Fruit fly (Drosophila melanogaster) whole organism, prepupa: ENCODE measurements around the gene CG5913.
A peak's percentile ranks its signal among the peaks of the same experiment; 100 is the strongest.

ENCODE experiments used
- Blimp-1 ChIP-seq: fragments of 200-800 bp; sonication (Bioruptor generic); optimal IDR thresholded peaks from 3 replicates; lab custom pipeline; 2017; ENCODE audit warnings: missing biosample characterization, missing genetic modification characterization, mild to moderate bottlenecking, moderate library complexity, missing genetic modification reagents
- CG10631 ChIP-seq: fragments of 200-800 bp; sonication (Bioruptor generic); optimal IDR thresholded peaks from 2 replicates; lab custom pipeline; 2016; ENCODE audit warnings: missing biosample characterization, missing genetic modification characterization
- CG11294 ChIP-seq: fragments of 200-800 bp; sonication (Bioruptor generic); IDR thresholded peaks from 2 replicates; pipeline ENCODE4 v1.3.6; 2022; ENCODE audit warnings: missing biosample characterization, missing genetic modification characterization
- CG11762 ChIP-seq: fragments of 200-800 bp; sonication (Bioruptor generic); optimal IDR thresholded peaks from 3 replicates; lab custom pipeline; 2016; ENCODE audit warnings: missing biosample characterization, missing genetic modification characterization; ENCODE audit not compliant: insufficient read depth
- CG11902 ChIP-seq: fragments of 200-800 bp; sonication (Bioruptor generic); optimal IDR thresholded peaks from 3 replicates; lab custom pipeline; 2016; ENCODE audit warnings: missing biosample characterization, missing genetic modification characterization
- CG15336 ChIP-seq: fragments of 200-800 bp; sonication (Bioruptor generic); IDR thresholded peaks from 2 replicates; pipeline ENCODE4 v1.3.6; 2022; ENCODE audit warnings: missing biosample characterization, missing genetic modification characterization
- CG1621 ChIP-seq: fragments of 200-800 bp; sonication (Bioruptor generic); optimal IDR thresholded peaks from 3 replicates; lab custom pipeline; 2018; ENCODE audit warnings: missing biosample characterization, mild to moderate bottlenecking, missing genetic modification characterization
- CG16779 ChIP-seq: fragments of 200-800 bp; sonication (Bioruptor generic); optimal IDR thresholded peaks from 3 replicates; lab custom pipeline; 2017; ENCODE audit warnings: missing biosample characterization, mild to moderate bottlenecking, missing genetic modification characterization
- CG3032 ChIP-seq: fragments of 200-800 bp; optimal IDR thresholded peaks from 2 replicates; lab custom pipeline; 2019; ENCODE audit warnings: missing biosample characterization, mild to moderate bottlenecking, missing genetic modification characterization, moderate library complexity
- CG31627 ChIP-seq: fragments of 200-800 bp; sonication (Bioruptor generic); optimal IDR thresholded peaks from 3 replicates; lab custom pipeline; 2016; ENCODE audit warnings: missing biosample characterization, missing genetic modification characterization
- CG32006 ChIP-seq: fragments of 200-800 bp; sonication (Bioruptor generic); optimal IDR thresholded peaks from 3 replicates; lab custom pipeline; 2017; ENCODE audit warnings: missing biosample characterization, mild to moderate bottlenecking, missing genetic modification characterization
- CG3919 ChIP-seq: fragments of 200-800 bp; sonication (Bioruptor generic); optimal IDR thresholded peaks from 3 replicates; lab custom pipeline; 2016; ENCODE audit warnings: missing biosample characterization, missing genetic modification characterization
- CG6163 ChIP-seq: fragments of 200-800 bp; sonication (Bioruptor generic); IDR thresholded peaks from 3 replicates; pipeline ENCODE4 v1.3.6; 2022; ENCODE audit warnings: missing biosample characterization, missing genetic modification characterization
- CG6276 ChIP-seq: fragments of 200-800 bp; sonication (Bioruptor generic); optimal IDR thresholded peaks from 2 replicates; lab custom pipeline; 2017; ENCODE audit warnings: missing biosample characterization, mild to moderate bottlenecking, missing genetic modification characterization
- CG6792 ChIP-seq: fragments of 200-800 bp; sonication (Bioruptor generic); optimal IDR thresholded peaks from 3 replicates; lab custom pipeline; 2016; ENCODE audit warnings: missing biosample characterization, missing genetic modification characterization
- CG6808 ChIP-seq: fragments of 200-800 bp; sonication (Bioruptor generic); optimal IDR thresholded peaks from 3 replicates; lab custom pipeline; 2017; ENCODE audit warnings: missing biosample characterization, missing genetic modification characterization, mild to moderate bottlenecking, moderate library complexity, missing genetic modification reagents
- CG7368 ChIP-seq: fragments of 200-800 bp; sonication (Bioruptor generic); optimal IDR thresholded peaks from 3 replicates; lab custom pipeline; 2016; ENCODE audit warnings: missing biosample characterization, missing genetic modification characterization
- CG8119 ChIP-seq: fragments of 200-800 bp; sonication (Bioruptor generic); IDR thresholded peaks from 3 replicates; pipeline ENCODE4 v1.3.6; 2022; ENCODE audit warnings: missing biosample characterization, missing genetic modification characterization
- CG8632 ChIP-seq: fragments of 200-800 bp; sonication (Bioruptor generic); optimal IDR thresholded peaks from 3 replicates; lab custom pipeline; 2016; ENCODE audit warnings: missing biosample characterization, missing genetic modification characterization
- CG9139 ChIP-seq: fragments of 200-800 bp; sonication (Bioruptor generic); optimal IDR thresholded peaks from 3 replicates; lab custom pipeline; 2017; ENCODE audit warnings: missing biosample characterization, mild to moderate bottlenecking, missing genetic modification characterization
- Eip75B ChIP-seq: fragments of 200-800 bp; sonication (Bioruptor generic); optimal IDR thresholded peaks from 3 replicates; lab custom pipeline; 2016; ENCODE audit warnings: missing biosample characterization, missing genetic modification characterization
- Eip78C ChIP-seq: fragments of 200-800 bp; sonication (Bioruptor generic); peaks from one replicate; lab custom pipeline; 2016; ENCODE audit warnings: missing biosample characterization, missing genetic modification characterization
- Eip93F ChIP-seq: fragments of 200-800 bp; sonication (Bioruptor generic); optimal IDR thresholded peaks from 2 replicates; lab custom pipeline; 2016; ENCODE audit warnings: missing biosample characterization, mild to moderate bottlenecking, missing genetic modification characterization
- Ets21C ChIP-seq: fragments of 200-800 bp; sonication (Bioruptor generic); optimal IDR thresholded peaks from 3 replicates; lab custom pipeline; 2016; ENCODE audit warnings: missing biosample characterization, missing genetic modification characterization
- Ets96B ChIP-seq: fragments of 200-800 bp; optimal IDR thresholded peaks from 2 replicates; lab custom pipeline; 2019; ENCODE audit warnings: missing biosample characterization, mild to moderate bottlenecking, missing genetic modification characterization, moderate library complexity
- Gug ChIP-seq: fragments of 200-800 bp; sonication (Bioruptor generic); IDR thresholded peaks from 2 replicates; pipeline ENCODE4 v1.3.6; 2022; ENCODE audit warnings: missing biosample characterization, missing genetic modification characterization
- Hr38 ChIP-seq: sonication (Bioruptor generic); optimal IDR thresholded peaks from 2 replicates; lab custom pipeline; 2016; ENCODE audit warnings: missing biosample characterization, missing genetic modification characterization
- Hr39 ChIP-seq: fragments of 200-800 bp; sonication (Bioruptor generic); optimal IDR thresholded peaks from 2 replicates; lab custom pipeline; 2016; ENCODE audit warnings: missing biosample characterization, missing genetic modification characterization
- Hr4 ChIP-seq: fragments of 200-800 bp; sonication (Bioruptor generic); optimal IDR thresholded peaks from 3 replicates; lab custom pipeline; 2016; ENCODE audit warnings: missing biosample characterization, missing genetic modification characterization
- Lpt ChIP-seq: fragments of 200-800 bp; sonication (Bioruptor generic); optimal IDR thresholded peaks from 3 replicates; lab custom pipeline; 2016; ENCODE audit warnings: missing biosample characterization, missing genetic modification characterization
- Met ChIP-seq: fragments of 200-800 bp; sonication (Bioruptor generic); optimal IDR thresholded peaks from 3 replicates; lab custom pipeline; 2016; ENCODE audit warnings: missing biosample characterization, missing genetic modification characterization
- OdsH ChIP-seq: fragments of 200-800 bp; sonication (Bioruptor generic); optimal IDR thresholded peaks from 3 replicates; lab custom pipeline; 2016; ENCODE audit warnings: missing biosample characterization, missing genetic modification characterization
- Sox102F ChIP-seq: fragments of 200-800 bp; sonication (Bioruptor generic); optimal IDR thresholded peaks from 2 replicates; lab custom pipeline; 2016; ENCODE audit warnings: missing biosample characterization, mild to moderate bottlenecking, missing genetic modification characterization
- Sox15 ChIP-seq: fragments of 200-800 bp; sonication (Bioruptor generic); optimal IDR thresholded peaks from 3 replicates; lab custom pipeline; 2016; ENCODE audit warnings: missing biosample characterization, missing genetic modification characterization
- achi ChIP-seq: fragments of 200-800 bp; sonication (Bioruptor generic); optimal IDR thresholded peaks from 3 replicates; lab custom pipeline; 2016; ENCODE audit warnings: missing biosample characterization, missing genetic modification characterization
- acj6 ChIP-seq: fragments of 200-800 bp; sonication (Bioruptor generic); optimal IDR thresholded peaks from 3 replicates; lab custom pipeline; 2016; ENCODE audit warnings: missing biosample characterization, missing genetic modification characterization
- cyc ChIP-seq: fragments of 200-800 bp; sonication (Bioruptor generic); optimal IDR thresholded peaks from 3 replicates; lab custom pipeline; 2016; ENCODE audit warnings: missing biosample characterization, missing genetic modification characterization
- eg ChIP-seq: fragments of 200-800 bp; sonication (Bioruptor generic); IDR thresholded peaks from 3 replicates; pipeline ENCODE4 v1.3.6; 2022; ENCODE audit warnings: missing biosample characterization, missing genetic modification characterization
- fd59A ChIP-seq: fragments of 200-800 bp; sonication (Bioruptor generic); optimal IDR thresholded peaks from 2 replicates; lab custom pipeline; 2017; ENCODE audit warnings: missing biosample characterization, mild to moderate bottlenecking, missing genetic modification characterization, missing genetic modification reagents
- fd85E ChIP-seq: fragments of 200-800 bp; sonication (Bioruptor generic); optimal IDR thresholded peaks from 3 replicates; lab custom pipeline; 2016; ENCODE audit warnings: missing biosample characterization, missing genetic modification characterization
- fkh ChIP-seq: fragments of 200-800 bp; sonication (Bioruptor generic); optimal IDR thresholded peaks from 3 replicates; lab custom pipeline; 2017; ENCODE audit warnings: missing biosample characterization, mild to moderate bottlenecking, missing genetic modification characterization, moderate library complexity
- lz ChIP-seq: fragments of 200-800 bp; sonication (Bioruptor generic); optimal IDR thresholded peaks from 3 replicates; lab custom pipeline; 2016; ENCODE audit warnings: missing biosample characterization, missing genetic modification characterization
- spab ChIP-seq: fragments of 200-800 bp; sonication (Bioruptor generic); optimal IDR thresholded peaks from 2 replicates; lab custom pipeline; 2017; ENCODE audit warnings: missing biosample characterization, mild to moderate bottlenecking, missing genetic modification characterization, missing genetic modification reagents
- ss ChIP-seq, 2 experiments: fragments of 200-800 bp; sonication (Bioruptor generic); optimal IDR thresholded peaks; 2 replicates in 1 of 2; 3 replicates in 1 of 2; lab custom pipeline; 2017 to 2018; ENCODE audit warnings: mild to moderate bottlenecking in 2 of 2, missing biosample characterization in 2 of 2, missing genetic modification characterization in 2 of 2, moderate library complexity in 1 of 2
- svp ChIP-seq: fragments of 200-800 bp; sonication (Bioruptor generic); peaks from one replicate; lab custom pipeline; 2016; ENCODE audit warnings: missing biosample characterization, missing genetic modification characterization
- topi ChIP-seq: fragments of 200-800 bp; sonication (Bioruptor generic); optimal IDR thresholded peaks from 3 replicates; lab custom pipeline; 2016; ENCODE audit warnings: missing biosample characterization, missing genetic modification characterization

The CG5913 gene

dm6 chr3R:25882606-25883266, 10.6 kb upstream of the CG5913 start (continued):
- TF ChIP-seq CG1621 (no peak), eg (GFP tag; lab: Robert Waterston, UW) (no peak; the same call in 2 of the 3 replicates), CG6276 (GFP tag; lab: Kevin White, UChicago) (peak; percentile 50), Eip75B (GFP tag; lab: Kevin White, UChicago) (no peak), CG8632 (GFP tag; lab: Kevin White, UChicago) (no peak), fd85E (GFP tag; lab: Kevin White, UChicago) (no peak), Eip93F (no peak), CG11294 (GFP tag; lab: Robert Waterston, UW) (no peak)
- TF ChIP-seq, all 60 proteins: peak for 8

dm6 chr3R:25883877-25884276, 9.4 kb upstream of the CG5913 start:
- no peak for TF ChIP-seq Eip93F
- TF ChIP-seq fkh (GFP tag; lab: Kevin White, UChicago): peak; percentile 6

dm6 chr3R:25884301-25884700, 9.0 kb upstream of the CG5913 start:
- no peak for TF ChIP-seq Ets21C (GFP tag; lab: Kevin White, UChicago)
- TF ChIP-seq Hr4 (GFP tag; lab: Kevin White, UChicago): peak; percentile 50
- peak; percentile 25 for TF ChIP-seq CG11762 (GFP tag; lab: Kevin White, UChicago)
- TF ChIP-seq fd59A (GFP tag; lab: Kevin White, UChicago): no peak
- no peak for TF ChIP-seq spab (GFP tag; lab: Kevin White, UChicago)
- peak; percentile 7; the same call in 1 of the 3 replicates for TF ChIP-seq CG6163 (GFP tag; lab: Robert Waterston, UW)
- peak; percentile 31 for TF ChIP-seq cyc
- TF ChIP-seq Sox102F (GFP tag; lab: Kevin White, UChicago): no peak
- TF ChIP-seq CG6276 (GFP tag; lab: Kevin White, UChicago): peak; percentile 66
- TF ChIP-seq CG3032 (tag; lab: Kevin White, UChicago): peak; percentile 26
- no peak for TF ChIP-seq CG3919 (GFP tag; lab: Kevin White, UChicago)
- TF ChIP-seq CG9139: no peak
- no peak for TF ChIP-seq Sox15
- peak; percentile 55 for TF ChIP-seq Met (GFP tag; lab: Kevin White, UChicago)
- no peak for TF ChIP-seq CG16779 (tag; lab: Kevin White, UChicago)
- TF ChIP-seq CG10631 (GFP tag; lab: Kevin White, UChicago): no peak
- TF ChIP-seq fkh (GFP tag; lab: Kevin White, UChicago): no peak
- no peak for TF ChIP-seq ss (GFP tag; optimal IDR thresholded peaks at IDR 0.05; lab: Kevin White, UChicago)
- peak; percentile 48 for TF ChIP-seq Eip78C (GFP tag; lab: Kevin White, UChicago)
- TF ChIP-seq CG8119 (GFP tag; lab: Robert Waterston, UW): peak; percentile 79
- TF ChIP-seq Eip93F: no peak
- no peak for TF ChIP-seq Blimp-1
- peak; percentile 34 for TF ChIP-seq OdsH (GFP tag; lab: Kevin White, UChicago)
- TF ChIP-seq CG6808 (GFP tag; lab: Kevin White, UChicago): no peak
- peak; percentile 21 for TF ChIP-seq CG6792
- TF ChIP-seq acj6 (GFP tag; lab: Kevin White, UChicago): peak; percentile 30
- TF ChIP-seq Hr39: no peak
- peak; percentile 71 for TF ChIP-seq svp (GFP tag; lab: Kevin White, UChicago)
- TF ChIP-seq topi (GFP tag; lab: Kevin White, UChicago): peak; percentile 44
- TF ChIP-seq Ets96B (tag; lab: Kevin White, UChicago): peak; percentile 31
- no peak for TF ChIP-seq CG31627
- peak; percentile 31 for TF ChIP-seq CG8632 (GFP tag; lab: Kevin White, UChicago)
- peak; percentile 54 for TF ChIP-seq achi
- peak; percentile 11 for TF ChIP-seq Eip75B (GFP tag; lab: Kevin White, UChicago)
- TF ChIP-seq CG11902 (GFP tag; lab: Kevin White, UChicago): no peak
- TF ChIP-seq Hr38: no peak
- TF ChIP-seq CG32006: peak; percentile 72
- no peak for TF ChIP-seq Lpt (GFP tag; lab: Kevin White, UChicago)
- TF ChIP-seq lz (GFP tag; lab: Kevin White, UChicago): peak; percentile 25
- peak; percentile 46; the same call in 1 of the 2 replicates for TF ChIP-seq Gug (GFP tag; lab: Robert Waterston, UW)
- TF ChIP-seq CG11294 (GFP tag; lab: Robert Waterston, UW): no peak
- TF ChIP-seq CG7368: no peak
- peak; percentile 82 for TF ChIP-seq CG15336 (GFP tag; lab: Robert Waterston, UW)
